Worm (Caenorhabditis elegans): Measurements from ENCODE around the gene Y17G9B.5.

DNA sequence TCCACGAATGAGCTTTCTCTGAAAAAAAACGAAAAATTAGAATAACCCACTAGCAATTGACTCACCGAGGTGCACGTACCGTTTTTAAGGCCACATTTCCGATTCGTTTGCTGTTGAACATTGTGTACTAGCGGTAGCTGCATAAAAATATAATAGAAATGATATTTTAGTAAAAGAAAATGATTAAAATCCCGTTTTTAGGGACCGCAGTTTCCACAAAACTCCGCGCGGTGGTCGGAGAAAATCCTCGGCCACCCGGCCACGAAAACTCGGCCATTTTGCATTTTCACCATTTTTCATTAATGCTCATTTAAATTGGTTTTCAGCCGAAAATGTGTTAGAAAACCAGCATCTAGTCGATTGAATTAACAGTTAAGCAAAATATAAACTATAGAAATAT is 37.7 kb upstream of the Y17G9B.5 start, which contains the start of gene yars-2:
- TF ChIP-seq T22C8.4 (GFP tag; IDR thresholded peaks at IDR 0.05) (no peak), cog-1 (tag; optimal IDR thresholded peaks at IDR 0.05) (no peak), med-1 (GFP tag; optimal IDR thresholded peaks at IDR 0.05; ENCODE audit: insufficient read depth) (no peak)

Measured in whole organism, midembryonic.